Fruit fly (Drosophila melanogaster): ENCODE results near the gene CG43163.

dm6 chr3L:8547104-8547523 lies 40.2 kb upstream of the CG43163 start:
- TF ChIP-seq Ets98B (GFP tag; IDR thresholded peaks at IDR 0.05) = peak; percentile 74
- TF ChIP-seq Pif1B (GFP tag; optimal IDR thresholded peaks at IDR 0.05) = no peak
- 0 out of 2 replicates have a peak, but pooled peaks have one; percentile 39 for TF ChIP-seq rn (GFP tag; IDR thresholded peaks at IDR 0.05)
- peak; percentile 65 for TF ChIP-seq CG9948 (tag; optimal IDR thresholded peaks at IDR 0.05)
- peak; percentile 74 for TF ChIP-seq CG14655 (GFP tag; optimal IDR thresholded peaks at IDR 0.05)
- TF ChIP-seq CG13204 (GFP tag; optimal IDR thresholded peaks at IDR 0.05) = no peak
- TF ChIP-seq CG8301 (tag; optimal IDR thresholded peaks at IDR 0.05) = peak; percentile 68
- TF ChIP-seq gl (tag; optimal IDR thresholded peaks at IDR 0.05) = no peak

Data from whole organism, pupa.